Worm (Caenorhabditis elegans): ENCODE results near the gene Y54G2A.32.
A peak's percentile ranks its signal among the peaks of the same experiment; 100 is the strongest.

DNA sequence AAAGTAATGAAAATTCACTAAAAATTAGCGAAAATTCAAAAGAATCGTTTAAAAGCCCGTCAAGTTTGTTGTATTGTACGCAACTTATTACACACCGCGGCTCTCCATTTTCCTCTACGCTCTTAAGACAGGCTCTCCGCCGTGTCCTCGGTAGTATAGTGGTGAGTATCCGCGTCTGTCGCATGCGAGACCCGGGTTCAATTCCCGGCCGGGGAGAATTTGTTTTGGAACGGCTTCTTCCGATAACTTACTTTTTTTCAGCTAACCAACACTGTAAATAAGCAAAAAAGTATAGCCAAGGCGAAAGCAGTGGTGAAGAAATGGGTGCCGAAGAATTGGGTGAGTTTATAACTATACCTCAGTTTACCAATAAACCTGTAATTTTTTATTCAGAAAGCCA is 1.6 kb upstream of the Y54G2A.32 start:
- no peak for TF ChIP-seq ama-1 (optimal IDR thresholded peaks at IDR 0.05)
- TF ChIP-seq hlh-30 (tag; optimal IDR thresholded peaks at IDR 0.05; ENCODE audit: insufficient read depth): peak; percentile 42
- TF ChIP-seq spr-1 (tag; optimal IDR thresholded peaks at IDR 0.05): peak; percentile 28
- peak in 1 of 2 experiments; percentile 2 for TF ChIP-seq lsy-2 (tag; optimal IDR thresholded peaks at IDR 0.05)
- no peak for TF ChIP-seq egl-27 (tag; optimal IDR thresholded peaks at IDR 0.05)
- TF ChIP-seq dmd-9 (GFP tag; IDR thresholded peaks at IDR 0.05): peak; percentile 61; the same call in 1 of the 2 replicates
- peak; percentile 5 for TF ChIP-seq hlh-11 (tag; optimal IDR thresholded peaks at IDR 0.05)
- TF ChIP-seq ztf-11 (tag; optimal IDR thresholded peaks at IDR 0.05): no peak
- no peak for TF ChIP-seq ceh-62 (tag; optimal IDR thresholded peaks at IDR 0.05)
- TF ChIP-seq gei-8 (GFP tag; optimal IDR thresholded peaks at IDR 0.05): no peak
